Fruit fly (Drosophila melanogaster) whole organism, pupa: ENCODE data around the gene CG43127.
A peak's percentile ranks its signal among the peaks of the same experiment; 100 is the strongest.

Experiments
- CG10348 ChIP-seq: fragments of 200-800 bp; sonication (Bioruptor generic); IDR thresholded peaks from 2 replicates; pipeline ENCODE4 v1.3.6; 2022; ENCODE audit warnings: missing biosample characterization, missing genetic modification characterization
- CG12605 ChIP-seq: fragments of 200-800 bp; sonication (Bioruptor generic); IDR thresholded peaks from 2 replicates; pipeline ENCODE4 v1.3.6; 2022; ENCODE audit warnings: missing biosample characterization, missing genetic modification characterization
- CG13204 ChIP-seq: fragments of 200-800 bp; sonication (Bioruptor generic); optimal IDR thresholded peaks from 2 replicates; lab custom pipeline; 2018; ENCODE audit warnings: missing biosample characterization, mild to moderate bottlenecking, missing genetic modification characterization, moderate library complexity
- CG14655 ChIP-seq: fragments of 200-800 bp; sonication (Bioruptor generic); optimal IDR thresholded peaks from 3 replicates; lab custom pipeline; 2017; ENCODE audit warnings: mild to moderate bottlenecking, missing biosample characterization, missing genetic modification reagents, missing genetic modification characterization
- CG15710 ChIP-seq: fragments of 200-800 bp; sonication (Bioruptor generic); optimal IDR thresholded peaks from 2 replicates; lab custom pipeline; 2018; ENCODE audit warnings: missing biosample characterization, mild to moderate bottlenecking, missing genetic modification characterization, moderate library complexity
- CG17806 ChIP-seq: fragments of 200-800 bp; sonication (Bioruptor generic); optimal IDR thresholded peaks from 2 replicates; lab custom pipeline; 2018; ENCODE audit warnings: missing biosample characterization, mild to moderate bottlenecking, missing genetic modification characterization, moderate library complexity
- CG32121 ChIP-seq: fragments of 200-800 bp; sonication (Bioruptor generic); IDR thresholded peaks from 2 replicates; pipeline ENCODE4 v1.3.6; 2022; ENCODE audit warnings: missing biosample characterization, missing genetic modification characterization
- CG34367 ChIP-seq: fragments of 200-800 bp; sonication (Bioruptor generic); optimal IDR thresholded peaks from 2 replicates; lab custom pipeline; 2018; ENCODE audit warnings: missing biosample characterization, mild to moderate bottlenecking, missing genetic modification characterization
- CG4496 ChIP-seq: fragments of 200-800 bp; sonication (Bioruptor generic); IDR thresholded peaks from 3 replicates; pipeline ENCODE4 v1.3.6; 2022; ENCODE audit warnings: missing biosample characterization, missing genetic modification characterization
- CG8159 ChIP-seq: fragments of 200-800 bp; sonication (Bioruptor generic); optimal IDR thresholded peaks from 3 replicates; lab custom pipeline; 2018; ENCODE audit warnings: missing biosample characterization, mild to moderate bottlenecking, missing genetic modification characterization, moderate library complexity
- CG9948 ChIP-seq: fragments of 200-800 bp; sonication (Bioruptor generic); optimal IDR thresholded peaks from 2 replicates; lab custom pipeline; 2018; ENCODE audit warnings: missing biosample characterization, mild to moderate bottlenecking, missing genetic modification characterization, moderate library complexity
- D1 ChIP-seq: fragments of 200-800 bp; sonication (Bioruptor generic); optimal IDR thresholded peaks from 2 replicates; lab custom pipeline; 2018; ENCODE audit warnings: missing biosample characterization, mild to moderate bottlenecking, missing genetic modification characterization, moderate library complexity
- EcR ChIP-seq: fragments of 200-800 bp; sonication (Bioruptor generic); optimal IDR thresholded peaks from 3 replicates; lab custom pipeline; 2019; ENCODE audit warnings: missing biosample characterization, missing genetic modification characterization, mild to moderate bottlenecking, moderate library complexity, missing genetic modification reagents
- Ets98B ChIP-seq: fragments of 200-800 bp; sonication (Bioruptor generic); IDR thresholded peaks from 2 replicates; pipeline ENCODE4 v1.3.6; 2022; ENCODE audit warnings: missing biosample characterization, missing genetic modification characterization
- Pif1A ChIP-seq: fragments of 200-800 bp; sonication (Bioruptor generic); optimal IDR thresholded peaks from 3 replicates; lab custom pipeline; 2016; ENCODE audit warnings: missing biosample characterization, missing genetic modification characterization
- Pif1B ChIP-seq: fragments of 200-800 bp; sonication (Bioruptor generic); optimal IDR thresholded peaks from 3 replicates; lab custom pipeline; 2016; ENCODE audit warnings: missing biosample characterization, missing genetic modification characterization
- Snoo ChIP-seq: fragments of 200-800 bp; sonication (Bioruptor generic); optimal IDR thresholded peaks from 3 replicates; lab custom pipeline; 2017; ENCODE audit warnings: missing biosample characterization, mild to moderate bottlenecking, missing genetic modification characterization, inconsistent platforms
- fd96Ca ChIP-seq: fragments of 200-800 bp; sonication (Bioruptor generic); IDR thresholded peaks from 3 replicates; pipeline ENCODE4 v1.3.6; 2022; ENCODE audit warnings: missing biosample characterization, missing genetic modification characterization
- gl ChIP-seq: fragments of 200-800 bp; sonication (Bioruptor generic); optimal IDR thresholded peaks from 2 replicates; lab custom pipeline; 2018; ENCODE audit warnings: missing biosample characterization, mild to moderate bottlenecking, missing genetic modification characterization
- rn ChIP-seq: fragments of 200-800 bp; sonication (Bioruptor generic); IDR thresholded peaks from 2 replicates; pipeline ENCODE4 v1.3.6; 2022; ENCODE audit warnings: missing biosample characterization, missing genetic modification characterization

Gene CG43127

DNA sequence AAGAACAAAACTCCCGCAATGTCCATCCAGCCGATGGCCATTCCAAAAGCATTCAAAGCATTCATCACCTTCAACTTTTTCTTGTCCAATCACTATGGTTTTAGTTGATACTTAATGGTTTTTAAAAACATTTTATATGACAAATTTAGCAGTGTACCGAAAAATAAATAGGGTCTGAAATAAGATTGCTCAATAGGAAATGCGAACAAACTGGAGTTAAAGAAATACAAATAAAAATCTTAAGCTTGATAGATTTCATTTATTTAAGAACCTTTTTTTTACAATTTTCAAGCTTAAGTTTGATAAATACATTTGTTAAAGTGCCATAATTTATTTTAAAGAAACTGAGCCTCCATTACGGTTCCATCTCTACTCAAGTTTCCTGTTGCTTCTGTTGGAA, at the start of gene CG43127:
CG43127 (minus strand) TSS at position 101 of the 400 bp plus-strand sequence.
- no peak for TF ChIP-seq CG8159 (tag; lab: Kevin White, UChicago)
- TF ChIP-seq D1 (tag; lab: Kevin White, UChicago), result no peak
- no peak for TF ChIP-seq CG9948
- TF ChIP-seq gl (tag; lab: Kevin White, UChicago), result no peak
- no peak for TF ChIP-seq EcR (GFP tag; lab: Kevin White, UChicago)
- no peak for TF ChIP-seq Ets98B (GFP tag; lab: Robert Waterston, UW)
- no peak for TF ChIP-seq Pif1B (GFP tag; lab: Kevin White, UChicago)
- TF ChIP-seq CG34367 (tag; lab: Kevin White, UChicago), result no peak
- TF ChIP-seq Pif1A (GFP tag; lab: Kevin White, UChicago), result no peak
- no peak for TF ChIP-seq CG4496 (GFP tag; lab: Robert Waterston, UW)
- no peak for TF ChIP-seq rn (GFP tag; lab: Robert Waterston, UW)
- no peak for TF ChIP-seq CG13204 (GFP tag; lab: Kevin White, UChicago)

- TF ChIP-seq EcR (GFP tag; lab: Kevin White, UChicago), result no peak
- 0 out of 3 replicates have a peak, but pooled peaks have one; percentile 15 for TF ChIP-seq fd96Ca (GFP tag; lab: Robert Waterston, UW)
Measured at dm6 chr3L:10674940-10675339, 49.5 kb upstream of the CG43127 start.

- TF ChIP-seq CG17806 (no peak), EcR (GFP tag; lab: Kevin White, UChicago) (peak; percentile 12), CG32121 (GFP tag; lab: Robert Waterston, UW) (0 out of 2 replicates have a peak, but pooled peaks have one; percentile 32), CG13204 (GFP tag; lab: Kevin White, UChicago) (peak; percentile 9), Ets98B (GFP tag; lab: Robert Waterston, UW) (peak; percentile 21; the same call in 1 of the 2 replicates), CG34367 (tag; lab: Kevin White, UChicago) (no peak), CG15710 (no peak)
Measured at dm6 chr3L:10674145-10674547, 48.7 kb upstream of the CG43127 start.

- TF ChIP-seq CG32121 (GFP tag; lab: Robert Waterston, UW) (no peak), D1 (tag; lab: Kevin White, UChicago) (no peak), fd96Ca (GFP tag; lab: Robert Waterston, UW) (no peak)
Measured at dm6 chr3L:10672540-10672939, 47.1 kb upstream of the CG43127 start.

DNA sequence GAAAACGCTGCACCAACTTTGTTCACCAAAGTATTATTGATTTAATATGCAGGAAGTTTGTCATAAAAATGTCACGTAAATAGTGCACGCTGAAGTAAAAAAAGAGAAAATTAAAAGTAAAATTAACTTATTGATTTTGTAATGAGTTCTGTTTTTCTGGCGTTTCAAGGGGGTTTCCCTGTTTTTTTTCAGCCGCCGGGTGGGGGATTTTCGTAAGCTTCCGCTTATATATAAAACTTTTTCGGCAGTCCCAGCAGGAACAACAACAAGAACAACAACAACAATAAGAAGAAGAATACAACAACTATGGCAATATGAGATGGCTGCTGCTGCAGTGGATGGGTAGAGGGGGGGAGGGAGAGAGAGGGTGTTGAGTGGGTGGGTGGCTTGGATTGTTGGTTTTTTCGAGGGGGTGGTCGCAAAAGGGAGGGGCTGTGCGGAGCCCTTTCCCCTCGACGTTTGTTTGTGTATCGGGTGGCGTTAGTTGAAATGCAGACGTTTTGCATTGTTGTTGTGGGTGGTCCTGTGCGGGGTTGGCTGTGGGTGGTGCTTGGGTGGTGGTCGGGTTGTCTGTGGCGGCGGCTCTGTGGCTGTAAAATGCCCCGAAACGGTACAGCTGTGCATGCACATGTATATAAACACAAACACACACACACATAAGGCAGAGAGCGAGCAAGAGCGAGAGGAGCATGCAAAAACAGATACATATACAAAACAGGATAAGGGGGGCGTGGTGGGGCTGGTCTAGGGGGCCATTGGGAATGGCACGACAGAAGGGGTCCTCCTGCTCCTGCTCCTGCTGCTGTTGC, 44.4 kb upstream of the CG43127 start:
- TF ChIP-seq fd96Ca (GFP tag; lab: Robert Waterston, UW), result no peak
- TF ChIP-seq, all 21 proteins: peak for 0

dm6 chr3L:10667341-10667740, 41.9 kb upstream of the CG43127 start:
- TF ChIP-seq CG8159 (tag; lab: Kevin White, UChicago) (no peak), Ets98B (GFP tag; lab: Robert Waterston, UW) (no peak), rn (GFP tag; lab: Robert Waterston, UW) (no peak), CG4496 (GFP tag; lab: Robert Waterston, UW) (no peak), CG32121 (GFP tag; lab: Robert Waterston, UW) (no peak), CG15710 (no peak), Snoo (no peak), CG14655 (no peak), CG34367 (tag; lab: Kevin White, UChicago) (no peak), CG13204 (GFP tag; lab: Kevin White, UChicago) (no peak), Pif1B (GFP tag; lab: Kevin White, UChicago) (no peak)
- TF ChIP-seq, all 21 proteins: peak for 0

- TF ChIP-seq CG13204 (GFP tag; lab: Kevin White, UChicago) (peak; percentile 61), EcR (GFP tag; lab: Kevin White, UChicago) (peak; percentile 2), rn (GFP tag; lab: Robert Waterston, UW) (no peak), CG12605 (GFP tag; lab: Robert Waterston, UW) (no peak), Pif1A (GFP tag; lab: Kevin White, UChicago) (no peak), CG8159 (tag; lab: Kevin White, UChicago) (no peak), fd96Ca (GFP tag; lab: Robert Waterston, UW) (peak; percentile 41; the same call in 2 of the 3 replicates), CG10348 (0 out of 2 replicates have a peak, but pooled peaks have one; percentile 7), CG15710 (no peak), D1 (tag; lab: Kevin White, UChicago) (no peak), gl (tag; lab: Kevin White, UChicago) (no peak), CG32121 (GFP tag; lab: Robert Waterston, UW) (0 out of 2 replicates have a peak, but pooled peaks have one; percentile 50), CG4496 (GFP tag; lab: Robert Waterston, UW) (no peak), Pif1B (GFP tag; lab: Kevin White, UChicago) (no peak)
Measured at dm6 chr3L:10666511-10667003, 41.2 kb upstream of the CG43127 start.
